Worm (Caenorhabditis elegans) whole organism, L1 larva: ENCODE measurements around the gene C33A11.2.

Experiments used
- F16B12.6 ChIP-seq: fragments of 150-350 bp; optimal IDR thresholded peaks from 2 replicates; lab custom pipeline; 2014; ENCODE audit warnings: missing biosample characterization, missing genetic modification characterization
- blmp-1 ChIP-seq: fragments of 150-350 bp; optimal IDR thresholded peaks from 2 replicates; lab custom pipeline; 2014; ENCODE audit warnings: missing biosample characterization, missing genetic modification characterization
- ceh-63 ChIP-seq: fragments of 200-800 bp; sonication (Bioruptor generic); optimal IDR thresholded peaks from 2 replicates; lab custom pipeline; 2018; ENCODE audit warnings: mild to moderate bottlenecking, missing genetic modification characterization, missing compliant biosample characterization
- ceh-8 ChIP-seq: fragments of 200-800 bp; sonication (Bioruptor generic); optimal IDR thresholded peaks from 2 replicates; lab custom pipeline; 2018; ENCODE audit warnings: mild to moderate bottlenecking, missing genetic modification characterization, moderate library complexity, missing compliant biosample characterization
- ceh-82 ChIP-seq, 3 experiments: fragments of 150-350 bp in 1 of 3; sonication (generic microtip) in 2 of 3; optimal IDR thresholded peaks; 2 replicates each; lab custom pipeline; 2014 to 2017; ENCODE audit warnings: missing biosample characterization in 3 of 3, missing genetic modification characterization in 3 of 3
- ceh-90 ChIP-seq: sonication (generic microtip); optimal IDR thresholded peaks from 2 replicates; lab custom pipeline; 2016; ENCODE audit warnings: missing genetic modification characterization, missing compliant biosample characterization
- dpl-1 ChIP-seq, 3 experiments: fragments of 150-350 bp in 2 of 3; sonication (generic microtip) in 1 of 3; optimal IDR thresholded peaks; 2 replicates each; lab custom pipeline; 2014 to 2017; ENCODE audit warnings: missing biosample characterization in 3 of 3, missing genetic modification characterization in 3 of 3, missing genetic modification reagents in 3 of 3
- efl-1 ChIP-seq, 4 experiments: fragments of 150-350 bp; optimal IDR thresholded peaks in 3 of 4; peaks in 1 of 4; 1 replicate in 1 of 4; 2 replicates in 3 of 4; lab custom pipeline; 2014; ENCODE audit warnings: missing biosample characterization in 2 of 4, missing genetic modification characterization in 2 of 4, missing genetic modification reagents in 2 of 4
- efl-3 ChIP-seq: fragments of 200-800 bp; sonication (Bioruptor generic); optimal IDR thresholded peaks from 2 replicates; lab custom pipeline; 2018; ENCODE audit warnings: mild to moderate bottlenecking, missing genetic modification characterization, missing compliant biosample characterization
- elt-2 ChIP-seq: sonication (generic microtip); optimal IDR thresholded peaks from 2 replicates; lab custom pipeline; 2016; ENCODE audit warnings: missing genetic modification characterization, mild to moderate bottlenecking, inconsistent platforms, missing compliant biosample characterization, missing genetic modification reagents
- elt-3 ChIP-seq, 6 experiments: fragments of 150-350 bp in 1 of 6; sonication (generic microtip); optimal IDR thresholded peaks; 2 replicates each; lab custom pipeline; 2017 to 2018; ENCODE audit warnings: missing biosample characterization in 6 of 6, missing genetic modification characterization in 6 of 6, inconsistent platforms in 1 of 6
- ets-5 ChIP-seq: fragments of 200-800 bp; sonication (Bioruptor generic); IDR thresholded peaks from 2 replicates; pipeline ENCODE4 v1.3.6; 2022; ENCODE audit warnings: missing genetic modification characterization, missing compliant biosample characterization
- fkh-10 ChIP-seq: sonication (generic microtip); optimal IDR thresholded peaks from 2 replicates; lab custom pipeline; 2017; ENCODE audit warnings: missing biosample characterization, missing genetic modification reagents, missing genetic modification characterization
- grh-1 ChIP-seq: fragments of 200-800 bp; sonication (Bioruptor generic); IDR thresholded peaks from 2 replicates; pipeline ENCODE4 v1.3.6; 2022; ENCODE audit warnings: missing genetic modification reagents, missing genetic modification characterization, missing compliant biosample characterization
- hlh-4 ChIP-seq: sonication (generic microtip); optimal IDR thresholded peaks from 2 replicates; lab custom pipeline; 2016; ENCODE audit warnings: mild to moderate bottlenecking, missing genetic modification characterization, missing compliant biosample characterization
- lin-14 ChIP-seq: fragments of 200-800 bp; sonication (Bioruptor generic); optimal IDR thresholded peaks from 2 replicates; lab custom pipeline; 2018; ENCODE audit warnings: mild to moderate bottlenecking, missing genetic modification characterization, moderate library complexity, missing compliant biosample characterization
- lin-35 ChIP-seq, 2 experiments: fragments of 150-350 bp; optimal IDR thresholded peaks; 2 replicates each; lab custom pipeline; 2014; ENCODE audit warnings: missing biosample characterization in 2 of 2, missing genetic modification characterization in 2 of 2, missing genetic modification reagents in 2 of 2
- mep-1 ChIP-seq: fragments of 150-350 bp; optimal IDR thresholded peaks from 2 replicates; lab custom pipeline; 2014; ENCODE audit warnings: missing biosample characterization, missing genetic modification characterization
- nhr-19 ChIP-seq: fragments of 200-800 bp; sonication (Bioruptor generic); conservative IDR thresholded peaks from 2 replicates; pipeline ENCODE4 v1.3.6; 2022; ENCODE audit warnings: missing genetic modification characterization, missing compliant biosample characterization
- nhr-20 ChIP-seq: sonication (generic microtip); optimal IDR thresholded peaks from 2 replicates; lab custom pipeline; 2016; ENCODE audit warnings: mild to moderate bottlenecking, missing genetic modification characterization, missing compliant biosample characterization
- nhr-84 ChIP-seq: sonication (generic microtip); optimal IDR thresholded peaks from 2 replicates; lab custom pipeline; 2017; ENCODE audit warnings: missing biosample characterization, missing genetic modification characterization
- nhr-85 ChIP-seq: sonication (generic microtip); peaks from one replicate; lab custom pipeline; 2016; ENCODE audit warnings: missing genetic modification characterization, inconsistent platforms, missing compliant biosample characterization
- nhr-90 ChIP-seq: sonication (generic microtip); optimal IDR thresholded peaks from 2 replicates; lab custom pipeline; 2016; ENCODE audit warnings: mild to moderate bottlenecking, missing genetic modification characterization, missing compliant biosample characterization; ENCODE audit not compliant: poor library complexity
- pax-3 ChIP-seq: fragments of 200-800 bp; sonication (Bioruptor generic); optimal IDR thresholded peaks from 2 replicates; lab custom pipeline; 2018; ENCODE audit warnings: mild to moderate bottlenecking, missing genetic modification characterization, moderate library complexity, missing compliant biosample characterization
- snpc-4 ChIP-seq: fragments of 150-350 bp; optimal IDR thresholded peaks from 2 replicates; lab custom pipeline; 2014; ENCODE audit warnings: missing biosample characterization, missing genetic modification characterization
- snu-23 ChIP-seq: sonication (generic microtip); optimal IDR thresholded peaks from 2 replicates; lab custom pipeline; 2016; ENCODE audit warnings: missing genetic modification characterization, missing compliant biosample characterization
- swsn-7 ChIP-seq: sonication (generic microtip); optimal IDR thresholded peaks from 2 replicates; lab custom pipeline; 2016; ENCODE audit warnings: missing genetic modification characterization, missing compliant biosample characterization
- tbx-2 ChIP-seq: sonication (generic microtip); optimal IDR thresholded peaks from 2 replicates; lab custom pipeline; 2016; ENCODE audit warnings: missing genetic modification characterization, missing compliant biosample characterization
- unc-62 ChIP-seq: fragments of 150-350 bp; optimal IDR thresholded peaks from 2 replicates; lab custom pipeline; 2014; ENCODE audit warnings: missing biosample characterization, missing genetic modification reagents, missing genetic modification characterization
- unc-86 ChIP-seq: sonication (generic microtip); optimal IDR thresholded peaks from 2 replicates; lab custom pipeline; 2016; ENCODE audit warnings: missing genetic modification characterization, missing compliant biosample characterization
- ztf-4 ChIP-seq: fragments of 150-350 bp; optimal IDR thresholded peaks from 2 replicates; lab custom pipeline; 2014; ENCODE audit warnings: missing biosample characterization, missing genetic modification characterization

Gene C33A11.2

DNA sequence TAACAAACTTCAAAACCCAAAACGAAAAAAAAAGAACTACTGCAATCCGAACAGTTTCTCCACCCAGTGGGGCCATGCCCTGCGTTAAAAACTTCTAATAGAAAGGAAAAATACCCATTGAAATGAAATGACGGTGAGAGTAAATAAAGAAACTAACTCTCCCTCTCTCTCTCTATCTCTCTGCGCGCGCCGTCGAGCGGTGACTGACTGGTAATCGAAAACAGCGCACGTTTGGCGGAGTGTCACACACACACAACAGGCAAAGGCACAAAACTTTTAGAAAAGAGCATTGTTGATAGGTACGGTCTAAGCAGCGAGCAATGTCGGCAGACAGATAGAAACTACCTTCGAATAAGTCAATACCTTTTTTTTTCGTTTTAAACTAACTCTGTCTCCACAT, 10.8 kb downstream of the C33A11.2 start (continued):
- no peak for TF ChIP-seq nhr-90 (tag; lab: Kevin White, UChicago)
- no peak for TF ChIP-seq nhr-19 (GFP tag; lab: Robert Waterston, UW)

DNA sequence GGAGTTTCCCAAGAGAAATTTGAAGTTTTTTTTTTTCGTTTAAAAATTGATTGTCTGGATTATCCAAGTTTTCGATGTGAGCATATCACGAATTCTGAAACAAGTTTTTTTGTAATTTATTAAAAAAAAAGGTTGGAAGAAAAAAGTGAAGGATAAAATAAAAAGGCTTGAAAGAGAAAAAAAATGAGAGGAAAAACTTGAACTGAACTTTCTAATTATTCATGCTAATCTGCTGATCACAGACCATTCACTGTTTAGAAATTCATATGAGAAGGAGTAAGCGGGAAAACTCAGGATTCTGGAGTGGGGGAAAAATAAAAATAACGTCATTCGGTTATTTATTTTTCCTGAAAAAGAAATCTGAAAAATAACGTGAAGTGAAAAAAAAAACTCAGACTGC, 11.9 kb downstream of the C33A11.2 start, which contains the start of gene svh-5:
TSS of gene svh-5 (minus strand) at position 101 of the 400 bp plus-strand sequence.
- TF ChIP-seq nhr-84 = no peak
- TF ChIP-seq efl-1 (optimal IDR thresholded peaks at IDR 0.05; lab: Kevin White, UChicago) = no peak
- TF ChIP-seq efl-1 (GFP tag; optimal IDR thresholded peaks at IDR 0.05 in 1 of 2; lab: Kevin White, UChicago) = peak in 1 of 2 experiments; percentile 17
- no peak for TF ChIP-seq mep-1 (tag; lab: Kevin White, UChicago)
- TF ChIP-seq, all 84 proteins: peak for 1

DNA sequence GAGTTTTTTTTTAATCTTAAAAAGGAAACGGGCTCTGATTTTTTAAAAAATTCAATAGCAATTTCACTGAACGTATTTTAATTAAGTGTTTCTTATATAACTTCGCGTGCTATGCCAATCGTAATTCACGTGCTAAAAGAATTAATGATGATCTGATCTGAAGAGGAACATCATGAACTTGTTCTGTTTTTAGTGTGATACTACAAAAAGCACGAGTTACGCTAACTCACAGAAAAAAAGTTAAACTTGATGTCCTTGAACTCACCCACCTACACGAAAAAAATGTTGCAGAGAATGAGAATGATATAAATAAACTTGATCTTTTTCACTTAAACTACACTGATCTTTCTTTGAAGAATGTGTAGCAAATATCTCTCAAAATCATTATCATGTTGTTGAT, 14.1 kb downstream of the C33A11.2 start:
- no peak for TF ChIP-seq lin-35 (GFP tag; optimal IDR thresholded peaks at IDR 0.05; lab: Kevin White, UChicago)
- no peak for TF ChIP-seq unc-62
- TF ChIP-seq dpl-1 (GFP tag; optimal IDR thresholded peaks at IDR 0.05; lab: Kevin White, UChicago) = no peak
- TF ChIP-seq elt-2 = no peak
- no peak for TF ChIP-seq ceh-82 (tag; optimal IDR thresholded peaks at IDR 0.05; lab: Kevin White, UChicago)
- TF ChIP-seq tbx-2 (tag; lab: Kevin White, UChicago) = no peak
- TF ChIP-seq nhr-19 (GFP tag; lab: Robert Waterston, UW) = no peak
- peak; percentile 47 for TF ChIP-seq nhr-20 (tag; lab: Kevin White, UChicago)
- peak; percentile 81 for TF ChIP-seq nhr-85
- TF ChIP-seq elt-3 (tag; optimal IDR thresholded peaks at IDR 0.05; lab: Kevin White, UChicago) = peak in 1 of 6 experiments; percentile 72

DNA sequence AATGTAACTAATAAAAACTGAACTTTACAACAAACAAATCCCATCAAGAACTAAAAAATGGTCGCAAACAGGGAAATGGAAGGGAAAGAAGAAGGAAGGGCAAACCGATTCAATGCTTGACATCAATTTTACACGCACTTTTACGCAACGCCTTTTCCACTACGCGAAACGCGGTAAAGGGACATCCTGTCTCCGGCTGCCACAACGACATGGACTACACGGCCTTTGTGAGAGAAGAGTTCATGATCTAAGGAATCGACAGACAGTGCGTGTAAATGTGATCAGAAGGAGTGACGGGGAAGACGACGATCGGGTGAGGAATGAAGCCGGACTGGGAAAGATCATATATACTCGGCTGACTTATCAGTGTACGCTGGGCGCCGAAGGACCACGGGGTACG, 14.6 kb downstream of the C33A11.2 start:
- TF ChIP-seq snu-23 (GFP tag; lab: Kevin White, UChicago) = no peak
- no peak for TF ChIP-seq snpc-4 (tag; lab: Kevin White, UChicago)
- TF ChIP-seq blmp-1 = peak; percentile 64
- TF ChIP-seq grh-1 (GFP tag; lab: Robert Waterston, UW) = 0 out of 2 replicates have a peak, but pooled peaks have one; percentile 17

DNA sequence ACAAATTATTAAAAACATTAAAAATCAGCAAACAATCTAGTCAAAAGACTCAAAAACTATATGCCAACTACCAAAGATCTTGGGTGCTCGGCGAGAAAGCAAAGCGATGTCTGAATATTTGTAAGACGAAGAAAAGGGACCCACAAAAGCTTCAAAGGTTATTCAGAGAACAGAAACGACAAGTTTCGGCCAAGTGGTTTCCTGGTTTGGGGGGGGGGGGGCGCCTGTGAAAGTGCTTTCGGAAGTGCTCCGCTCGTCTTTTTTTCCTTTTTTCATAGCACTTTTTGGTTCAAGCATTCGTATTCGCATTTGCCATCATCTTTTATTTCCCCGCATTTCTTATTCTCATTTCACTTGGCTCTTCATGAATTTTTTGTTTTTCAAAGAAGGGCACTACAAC, 15.7 kb downstream of the C33A11.2 start:
- TF ChIP-seq lin-14 (GFP tag; lab: Kevin White, UChicago) (peak; percentile 76), hlh-4 (no peak), dpl-1 (GFP tag; optimal IDR thresholded peaks at IDR 0.05; lab: Kevin White, UChicago) (no peak), efl-3 (GFP tag; lab: Kevin White, UChicago) (no peak), F16B12.6 (tag; lab: Kevin White, UChicago) (no peak), swsn-7 (tag; lab: Kevin White, UChicago) (no peak), ztf-4 (no peak), fkh-10 (peak; percentile 57)
- TF ChIP-seq, all 84 proteins: peak for 2

DNA sequence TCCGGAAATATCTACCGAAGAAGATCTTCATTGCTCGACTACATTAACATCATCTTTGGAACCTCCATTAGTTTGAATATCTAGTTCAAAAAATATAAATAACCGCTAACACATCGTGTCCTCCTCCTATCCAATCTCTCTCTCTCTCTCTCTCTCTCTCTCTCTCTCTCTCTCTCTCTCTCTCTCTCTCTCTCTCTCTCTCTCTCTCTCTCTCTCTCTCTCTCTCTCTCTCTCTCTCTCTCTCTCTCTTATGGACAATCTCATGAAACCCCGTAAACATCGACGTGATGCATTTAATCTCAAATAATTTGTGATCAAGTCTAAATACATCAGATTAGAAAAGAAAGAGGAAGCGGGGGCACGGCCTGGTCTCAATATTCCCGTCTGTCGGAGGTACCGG, 16.5 kb downstream of the C33A11.2 start:
- TF ChIP-seq nhr-85 (peak; percentile 19), efl-1 (optimal IDR thresholded peaks at IDR 0.05; lab: Kevin White, UChicago) (peak; percentile 13 to 14), efl-1 (GFP tag; optimal IDR thresholded peaks at IDR 0.05 in 1 of 2; lab: Kevin White, UChicago) (no peak), ceh-63 (GFP tag; lab: Kevin White, UChicago) (no peak), ets-5 (no peak), unc-86 (tag; lab: Kevin White, UChicago) (no peak), mep-1 (tag; lab: Kevin White, UChicago) (peak; percentile 2), pax-3 (tag; lab: Kevin White, UChicago) (peak; percentile 25), ceh-90 (tag; lab: Kevin White, UChicago) (no peak), ceh-8 (GFP tag; lab: Kevin White, UChicago) (no peak), lin-35 (GFP tag; optimal IDR thresholded peaks at IDR 0.05; lab: Kevin White, UChicago) (no peak), lin-14 (GFP tag; lab: Kevin White, UChicago) (peak; percentile 10), blmp-1 (peak; percentile 33)
